Fruit fly (Drosophila melanogaster): ENCODE data around the gene CG14710.

The CG14710 gene

dm6 chr3R:11623025-11623424 lies 3.1 kb downstream of the CG14710 start, which contains the start of gene CG14711 (continued):
- TF ChIP-seq pita (GFP tag; optimal IDR thresholded peaks at IDR 0.05) (no peak), CG15601 (tag; optimal IDR thresholded peaks at IDR 0.05) (peak; percentile 87), salm (tag; optimal IDR thresholded peaks at IDR 0.05) (peak; percentile 79), Ada2b (GFP tag; IDR thresholded peaks at IDR 0.05) (peak; percentile 82), CG2129 (GFP tag; IDR thresholded peaks at IDR 0.05; ENCODE audit: partially characterized antibody) (peak; percentile 61; the same call in 1 of the 2 replicates), Xrp1 (GFP tag; IDR thresholded peaks at IDR 0.05) (peak; percentile 92), esg (GFP tag; conservative IDR thresholded peaks at IDR 0.05) (peak; percentile 79), Hr51 (GFP tag; optimal IDR thresholded peaks at IDR 0.05) (peak in 1 of 2 experiments; percentile 64), Poxn (GFP tag; IDR thresholded peaks at IDR 0.05) (peak; percentile 52; the same call in 1 of the 2 replicates), CG7372 (GFP tag; IDR thresholded peaks at IDR 0.05) (peak; percentile 81), CG30020 (tag; optimal IDR thresholded peaks at IDR 0.05) (peak; percentile 77), sens (GFP tag) (peak; percentile 97), ATbp (GFP tag; optimal IDR thresholded peaks at IDR 0.05) (peak; percentile 65), ftz-f1 (GFP tag; optimal IDR thresholded peaks at IDR 0.05) (peak; percentile 40), ind (GFP tag; optimal IDR thresholded peaks at IDR 0.05) (peak; percentile 86), CG11696 (GFP tag; IDR thresholded peaks at IDR 0.05) (no peak), CG14667 (GFP tag; IDR thresholded peaks at IDR 0.05) (peak; percentile 52; the same call in 1 of the 2 replicates), CHES-1-like (GFP tag; optimal IDR thresholded peaks at IDR 0.05) (peak; percentile 65), bsh (GFP tag; optimal IDR thresholded peaks at IDR 0.05) (peak in 1 of 2 experiments; percentile 91), schlank (tag; optimal IDR thresholded peaks at IDR 0.05) (peak; percentile 55), CG15514 (GFP tag; optimal IDR thresholded peaks at IDR 0.05) (peak; percentile 86), Dbx (GFP tag; IDR thresholded peaks at IDR 0.05) (peak; percentile 85), CG8359 (GFP tag; optimal IDR thresholded peaks at IDR 0.05; ENCODE audit: borderline replicate concordance) (peak; percentile 37), CG9609 (GFP tag; optimal IDR thresholded peaks at IDR 0.05) (peak; percentile 49), phol (tag; optimal IDR thresholded peaks at IDR 0.05) (peak; percentile 88), Abd-B (GFP tag; optimal IDR thresholded peaks at IDR 0.05) (peak; percentile 91), ato (GFP tag; IDR thresholded peaks at IDR 0.05; ENCODE audit: partially characterized antibody) (no peak; the same call in none of the 2 replicates), peb (GFP tag; IDR thresholded peaks at IDR 0.05) (peak; percentile 78), sisA (GFP tag; IDR thresholded peaks at IDR 0.05) (peak; percentile 82), Hsf (GFP tag; optimal IDR thresholded peaks at IDR 0.05) (peak; percentile 89), CG10209 (GFP tag; optimal IDR thresholded peaks at IDR 0.05) (peak; percentile 75), row (GFP tag; IDR thresholded peaks at IDR 0.05) (peak; percentile 96), Taf1 (GFP tag; IDR thresholded peaks at IDR 0.05) (peak; percentile 51), CkIIα-i1 (GFP tag; IDR thresholded peaks at IDR 0.05) (no peak), Gug (GFP tag; IDR thresholded peaks at IDR 0.05) (peak; percentile 72; the same call in 3 of the 4 replicates), CG12219 (GFP tag; optimal IDR thresholded peaks at IDR 0.05) (peak; percentile 64), TFAM (GFP tag; optimal IDR thresholded peaks at IDR 0.05) (peak; percentile 16), slou (GFP tag; optimal IDR thresholded peaks at IDR 0.05) (peak; percentile 66), CG8290 (GFP tag; optimal IDR thresholded peaks at IDR 0.05) (peak; percentile 64), CG8290 (tag; optimal IDR thresholded peaks at IDR 0.05) (peak in 1 of 2 experiments; percentile 76), usp (GFP tag; optimal IDR thresholded peaks at IDR 0.05) (no peak), CG14050 (GFP tag; IDR thresholded peaks at IDR 0.05) (peak; percentile 75), CG7928 (GFP tag; optimal IDR thresholded peaks at IDR 0.05) (peak; percentile 14), ems (GFP tag; optimal IDR thresholded peaks at IDR 0.05) (peak; percentile 80), CG6683 (GFP tag; optimal IDR thresholded peaks at IDR 0.05) (peak; percentile 72), CG8281 (tag; optimal IDR thresholded peaks at IDR 0.05) (no peak), gro (GFP tag; optimal IDR thresholded peaks at IDR 0.05) (peak; percentile 43), CG43689 (GFP tag; IDR thresholded peaks at IDR 0.05) (peak; percentile 51), hb (GFP tag; IDR thresholded peaks at IDR 0.05; ENCODE audit: partially characterized antibody) (peak; percentile 77; the same call in 2 of the 3 replicates), cas (GFP tag; IDR thresholded peaks at IDR 0.05) (peak; percentile 73), CG9876 (GFP tag; optimal IDR thresholded peaks at IDR 0.05) (peak; percentile 54)
